Fruit fly (Drosophila melanogaster) Kc167 (cell line): ENCODE measurements around the gene dop.

Experiments
- Myc ChIP-seq: fragments of >200 bp; optimal IDR thresholded peaks from 2 replicates; lab custom pipeline; 2017; ENCODE audit warnings: missing external identifiers
- Sin3A ChIP-seq: fragments of >200 bp; optimal IDR thresholded peaks from 2 replicates; lab custom pipeline; 2018; ENCODE audit warnings: missing external identifiers
- h ChIP-seq: fragments of >200 bp; optimal IDR thresholded peaks from 3 replicates; lab custom pipeline; 2018; ENCODE audit warnings: missing external identifiers
- insv ChIP-seq: fragments of >200 bp; optimal IDR thresholded peaks from 3 replicates; lab custom pipeline; 2018; ENCODE audit warnings: missing external identifiers
- psq ChIP-seq: fragments of >200 bp; optimal IDR thresholded peaks from 2 replicates; lab custom pipeline; 2017; ENCODE audit warnings: missing external identifiers
- ttk ChIP-seq: sonication (Bioruptor generic); optimal IDR thresholded peaks from 2 replicates; lab custom pipeline; 2017; ENCODE audit warnings: missing external identifiers

Gene dop

dm6 chr3L:15588514-15589138 is 22.8 kb downstream of the dop start, which contains the start of gene RhoGAP71E:
TSS of gene RhoGAP71E (plus strand) at chr3L:15588860.
- TF ChIP-seq psq (lab: Kevin White, UChicago): no peak
- TF ChIP-seq ttk: no peak
- no peak for TF ChIP-seq insv (lab: Kevin White, UChicago)
- no peak for TF ChIP-seq Sin3A (lab: Kevin White, UChicago)
- TF ChIP-seq Myc: no peak
- TF ChIP-seq h (lab: Kevin White, UChicago): no peak

- TF ChIP-seq Sin3A (lab: Kevin White, UChicago) (no peak), h (lab: Kevin White, UChicago) (no peak), ttk (no peak), Myc (no peak), insv (lab: Kevin White, UChicago) (no peak), psq (lab: Kevin White, UChicago) (no peak)
Observed at dm6 chr3L:15589746-15590145, 23.9 kb downstream of the dop start.

- TF ChIP-seq psq (lab: Kevin White, UChicago): no peak
- no peak for TF ChIP-seq ttk
- no peak for TF ChIP-seq Myc
- TF ChIP-seq insv (lab: Kevin White, UChicago): no peak
Observed at dm6 chr3L:15590803-15591597, 25.2 kb downstream of the dop start.

dm6 chr3L:15592536-15593260 is 26.9 kb downstream of the dop start:
- TF ChIP-seq insv (lab: Kevin White, UChicago) (no peak), Sin3A (lab: Kevin White, UChicago) (no peak), Myc (no peak), ttk (no peak), h (lab: Kevin White, UChicago) (no peak), psq (lab: Kevin White, UChicago) (no peak)

- TF ChIP-seq Myc (no peak), psq (lab: Kevin White, UChicago) (no peak), Sin3A (lab: Kevin White, UChicago) (no peak), h (lab: Kevin White, UChicago) (no peak), insv (lab: Kevin White, UChicago) (no peak), ttk (no peak)
Observed at dm6 chr3L:15593399-15593798, 27.6 kb downstream of the dop start.

dm6 chr3L:15594093-15594653 is 28.4 kb downstream of the dop start:
- no peak for TF ChIP-seq h (lab: Kevin White, UChicago)
- TF ChIP-seq insv (lab: Kevin White, UChicago): no peak
- no peak for TF ChIP-seq ttk
- TF ChIP-seq Myc: no peak
- no peak for TF ChIP-seq Sin3A (lab: Kevin White, UChicago)
- TF ChIP-seq psq (lab: Kevin White, UChicago): no peak

dm6 chr3L:15595175-15595724 is 29.4 kb downstream of the dop start:
- no peak for TF ChIP-seq Sin3A (lab: Kevin White, UChicago)
- TF ChIP-seq h (lab: Kevin White, UChicago): no peak
- TF ChIP-seq ttk: no peak

dm6 chr3L:15595980-15596379 is 30.2 kb downstream of the dop start:
- TF ChIP-seq psq (lab: Kevin White, UChicago) (no peak), Sin3A (lab: Kevin White, UChicago) (no peak), insv (lab: Kevin White, UChicago) (no peak)

dm6 chr3L:15597037-15597785 is 31.4 kb downstream of the dop start:
- no peak for TF ChIP-seq h (lab: Kevin White, UChicago)
- no peak for TF ChIP-seq Sin3A (lab: Kevin White, UChicago)
- TF ChIP-seq insv (lab: Kevin White, UChicago): no peak
- no peak for TF ChIP-seq ttk
- no peak for TF ChIP-seq Myc
- TF ChIP-seq psq (lab: Kevin White, UChicago): no peak

- TF ChIP-seq ttk (no peak), h (lab: Kevin White, UChicago) (no peak), Myc (no peak), insv (lab: Kevin White, UChicago) (no peak), Sin3A (lab: Kevin White, UChicago) (no peak), psq (lab: Kevin White, UChicago) (no peak)
Observed at dm6 chr3L:15597945-15598344, 32.1 kb downstream of the dop start.

dm6 chr3L:15599190-15599589 is 33.4 kb downstream of the dop start:
- no peak for TF ChIP-seq insv (lab: Kevin White, UChicago)
- TF ChIP-seq h (lab: Kevin White, UChicago): no peak
- TF ChIP-seq psq (lab: Kevin White, UChicago): no peak
- no peak for TF ChIP-seq Myc
- TF ChIP-seq Sin3A (lab: Kevin White, UChicago): no peak
- no peak for TF ChIP-seq ttk
